Worm (Caenorhabditis elegans): ENCODE results near the gene R07B7.10.

DNA sequence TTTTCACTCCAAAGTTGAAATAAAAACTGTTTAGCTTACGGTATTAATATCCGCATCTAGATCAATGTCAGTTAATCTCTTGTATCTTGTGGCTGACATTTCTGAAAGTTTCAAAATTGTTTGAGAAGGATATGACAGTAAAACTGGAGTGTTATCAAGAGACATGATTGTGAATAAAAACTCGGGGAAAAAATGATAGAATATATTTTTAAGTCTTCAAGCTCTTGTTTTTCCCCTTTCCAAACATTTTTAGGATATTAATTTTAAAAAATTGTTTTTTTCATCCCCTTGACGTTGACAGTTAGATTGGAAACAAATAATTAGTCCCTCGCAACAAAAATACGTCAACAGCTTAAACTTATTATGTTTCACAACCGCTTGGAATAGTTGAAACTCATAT is 8.1 kb upstream of the R07B7.10 start, which contains the start of gene R07B7.6:
- no peak for TF ChIP-seq W03F9.2 (tag; optimal IDR thresholded peaks at IDR 0.05)
- TF ChIP-seq him-1 (tag; optimal IDR thresholded peaks at IDR 0.05), result no peak
- TF ChIP-seq dao-5 (tag; optimal IDR thresholded peaks at IDR 0.05), result no peak
